Worm (Caenorhabditis elegans) whole organism, mixed stage, embryonic: Measurements from ENCODE around the gene T27A10.5.

Experiments
- M03D4.4 ChIP-seq: sonication (generic microtip); optimal IDR thresholded peaks from 2 replicates; lab custom pipeline; 2017; ENCODE audit warnings: mild to moderate bottlenecking, missing genetic modification characterization, missing compliant biosample characterization
- bed-3 ChIP-seq: fragments of 200-800 bp; sonication (Bioruptor generic); optimal IDR thresholded peaks from 3 replicates; lab custom pipeline; 2018; ENCODE audit warnings: mild to moderate bottlenecking, missing genetic modification characterization, moderate library complexity, missing compliant biosample characterization
- blmp-1 ChIP-seq: fragments of 150-350 bp; optimal IDR thresholded peaks from 2 replicates; lab custom pipeline; 2014; ENCODE audit warnings: missing biosample characterization, missing genetic modification characterization
- ceh-39 ChIP-seq: fragments of 150-350 bp; optimal IDR thresholded peaks from 2 replicates; lab custom pipeline; 2014; ENCODE audit warnings: missing biosample characterization, missing genetic modification characterization
- ceh-43 ChIP-seq: fragments of 200-800 bp; sonication (Bioruptor generic); optimal IDR thresholded peaks from 2 replicates; lab custom pipeline; 2018; ENCODE audit warnings: mild to moderate bottlenecking, missing genetic modification characterization, moderate library complexity, missing compliant biosample characterization
- ceh-83 ChIP-seq: fragments of 200-800 bp; sonication (Bioruptor generic); optimal IDR thresholded peaks from 2 replicates; lab custom pipeline; 2018; ENCODE audit warnings: mild to moderate bottlenecking, missing genetic modification characterization, missing compliant biosample characterization
- ces-1 ChIP-seq: fragments of 150-350 bp; optimal IDR thresholded peaks from 2 replicates; lab custom pipeline; 2014; ENCODE audit warnings: missing biosample characterization, missing genetic modification reagents, missing genetic modification characterization
- cnd-1 ChIP-seq: fragments of 200-800 bp; sonication (Bioruptor generic); optimal IDR thresholded peaks from 2 replicates; lab custom pipeline; 2018; ENCODE audit warnings: mild to moderate bottlenecking, missing genetic modification characterization, missing compliant biosample characterization
- drap-1 ChIP-seq: fragments of 200-800 bp; sonication (Bioruptor generic); optimal IDR thresholded peaks from 3 replicates; lab custom pipeline; 2018; ENCODE audit warnings: mild to moderate bottlenecking, missing genetic modification characterization, missing compliant biosample characterization
- elt-1 ChIP-seq: sonication (generic microtip); optimal IDR thresholded peaks from 2 replicates; lab custom pipeline; 2017; ENCODE audit warnings: missing genetic modification characterization, mild to moderate bottlenecking, missing compliant biosample characterization, antibody characterized with exemption, moderate library complexity, borderline replicate concordance; ENCODE audit not compliant: insufficient read depth
- elt-3 ChIP-seq: fragments of 150-350 bp; optimal IDR thresholded peaks from 2 replicates; lab custom pipeline; 2014; ENCODE audit warnings: missing biosample characterization, missing genetic modification characterization
- flh-1 ChIP-seq: fragments of 200-800 bp; sonication (Bioruptor generic); optimal IDR thresholded peaks from 2 replicates; lab custom pipeline; 2018; ENCODE audit warnings: mild to moderate bottlenecking, missing genetic modification characterization, moderate library complexity, missing compliant biosample characterization
- ham-2 ChIP-seq: fragments of 200-800 bp; sonication (Bioruptor generic); optimal IDR thresholded peaks from 2 replicates; lab custom pipeline; 2018; ENCODE audit warnings: mild to moderate bottlenecking, missing genetic modification characterization, missing compliant biosample characterization
- hlh-1 ChIP-seq: fragments of 150-350 bp; optimal IDR thresholded peaks from 2 replicates; lab custom pipeline; 2014; ENCODE audit warnings: missing biosample characterization, missing genetic modification reagents, missing genetic modification characterization
- lin-13 ChIP-seq: fragments of 150-350 bp; optimal IDR thresholded peaks from 2 replicates; lab custom pipeline; 2014; ENCODE audit warnings: missing biosample characterization, missing genetic modification characterization
- lin-32 ChIP-seq: fragments of 200-800 bp; sonication (Bioruptor generic); optimal IDR thresholded peaks from 2 replicates; lab custom pipeline; 2018; ENCODE audit warnings: mild to moderate bottlenecking, missing genetic modification characterization, missing compliant biosample characterization
- lsy-2 ChIP-seq: fragments of 150-350 bp; optimal IDR thresholded peaks from 2 replicates; lab custom pipeline; 2014; ENCODE audit warnings: missing biosample characterization, missing genetic modification characterization
- mab-5 ChIP-seq: fragments of 150-350 bp; optimal IDR thresholded peaks from 2 replicates; lab custom pipeline; 2014; ENCODE audit warnings: missing biosample characterization, missing genetic modification characterization
- mep-1 ChIP-seq: fragments of 150-350 bp; optimal IDR thresholded peaks from 2 replicates; lab custom pipeline; 2017; ENCODE audit warnings: missing biosample characterization, missing genetic modification reagents, missing genetic modification characterization, inconsistent platforms
- mls-2 ChIP-seq: sonication (generic microtip); optimal IDR thresholded peaks from 2 replicates; lab custom pipeline; 2016; ENCODE audit warnings: mild to moderate bottlenecking, missing genetic modification characterization, moderate library complexity, missing compliant biosample characterization
- nhr-12 ChIP-seq: fragments of 150-350 bp; optimal IDR thresholded peaks from 2 replicates; lab custom pipeline; 2014; ENCODE audit warnings: missing biosample characterization, missing genetic modification characterization
- nhr-2 ChIP-seq: fragments of 150-350 bp; optimal IDR thresholded peaks from 2 replicates; lab custom pipeline; 2014; ENCODE audit warnings: missing biosample characterization, missing genetic modification characterization
- nhr-237 ChIP-seq: fragments of 150-350 bp; optimal IDR thresholded peaks from 2 replicates; lab custom pipeline; 2014; ENCODE audit warnings: missing biosample characterization, missing genetic modification characterization
- nhr-28 ChIP-seq: fragments of 150-350 bp; optimal IDR thresholded peaks from 2 replicates; lab custom pipeline; 2014; ENCODE audit warnings: missing biosample characterization, missing genetic modification characterization
- nhr-76 ChIP-seq: sonication (generic microtip); optimal IDR thresholded peaks from 2 replicates; lab custom pipeline; 2017; ENCODE audit warnings: missing biosample characterization, missing genetic modification characterization
- pha-4 ChIP-seq: fragments of 150-350 bp; optimal IDR thresholded peaks from 2 replicates; lab custom pipeline; 2018; ENCODE audit warnings: missing biosample characterization, missing genetic modification reagents, missing genetic modification characterization
- sem-2 ChIP-seq: fragments of 200-800 bp; sonication (Bioruptor generic); optimal IDR thresholded peaks from 2 replicates; lab custom pipeline; 2018; ENCODE audit warnings: mild to moderate bottlenecking, missing genetic modification characterization, missing compliant biosample characterization
- snpc-4 ChIP-seq: fragments of 150-350 bp; optimal IDR thresholded peaks from 2 replicates; lab custom pipeline; 2014; ENCODE audit warnings: missing biosample characterization, missing genetic modification characterization
- sptf-1 ChIP-seq: sonication (generic microtip); optimal IDR thresholded peaks from 2 replicates; lab custom pipeline; 2017; ENCODE audit warnings: mild to moderate bottlenecking, missing genetic modification characterization, moderate library complexity, missing compliant biosample characterization
- tbx-8 ChIP-seq: fragments of 200-800 bp; sonication (Bioruptor generic); optimal IDR thresholded peaks from 2 replicates; lab custom pipeline; 2018; ENCODE audit warnings: mild to moderate bottlenecking, missing genetic modification characterization, moderate library complexity, missing compliant biosample characterization
- unc-120 ChIP-seq: sonication (generic microtip); optimal IDR thresholded peaks from 2 replicates; lab custom pipeline; 2017; ENCODE audit warnings: missing genetic modification characterization, missing compliant biosample characterization; ENCODE audit not compliant: poor library complexity, severe bottlenecking
- unc-39 ChIP-seq: fragments of 150-350 bp; optimal IDR thresholded peaks from 2 replicates; lab custom pipeline; 2014; ENCODE audit warnings: missing biosample characterization, missing genetic modification characterization
- unc-62 ChIP-seq: fragments of 150-350 bp; optimal IDR thresholded peaks from 2 replicates; lab custom pipeline; 2014; ENCODE audit warnings: missing biosample characterization, missing genetic modification reagents, missing genetic modification characterization
- zip-8 ChIP-seq: fragments of 150-350 bp; optimal IDR thresholded peaks from 2 replicates; lab custom pipeline; 2014; ENCODE audit warnings: missing biosample characterization, missing genetic modification characterization
- ztf-11 ChIP-seq: fragments of 150-350 bp; optimal IDR thresholded peaks from 2 replicates; lab custom pipeline; 2014; ENCODE audit warnings: missing biosample characterization, missing genetic modification characterization

T27A10.5 gene

DNA sequence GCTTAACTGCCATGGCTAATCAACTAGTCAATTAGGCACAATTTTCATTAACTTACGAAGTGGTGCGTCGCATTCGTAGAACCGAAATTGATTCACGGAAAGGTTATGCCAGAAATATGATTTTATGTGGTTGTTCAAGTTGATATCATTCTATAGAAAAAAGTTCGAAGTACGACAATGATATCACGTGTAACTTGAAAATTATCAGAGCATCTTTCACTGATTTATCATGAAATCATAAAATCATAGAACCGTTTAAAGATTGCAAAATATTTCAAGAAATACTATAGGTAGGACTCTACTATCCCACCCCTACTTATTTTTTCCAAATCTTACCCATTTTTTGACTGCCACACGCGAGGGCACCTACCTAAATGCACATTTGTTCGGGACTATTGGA is 20.4 kb downstream of the T27A10.5 start:
- TF ChIP-seq pha-4 (tag; lab: Kevin White, UChicago) (no peak), blmp-1 (no peak), nhr-28 (tag; lab: Kevin White, UChicago) (no peak), tbx-8 (GFP tag; lab: Kevin White, UChicago) (no peak), nhr-237 (tag; lab: Kevin White, UChicago) (no peak), ztf-11 (tag; lab: Kevin White, UChicago) (no peak), zip-8 (tag; lab: Kevin White, UChicago) (no peak), lsy-2 (tag; lab: Kevin White, UChicago) (no peak), elt-1 (tag; lab: Kevin White, UChicago) (no peak), drap-1 (GFP tag; lab: Kevin White, UChicago) (no peak), mep-1 (tag; lab: Kevin White, UChicago) (no peak), mls-2 (no peak), lin-13 (tag; lab: Kevin White, UChicago) (no peak), cnd-1 (no peak), sptf-1 (no peak), lin-32 (GFP tag; lab: Kevin White, UChicago) (no peak), flh-1 (GFP tag; lab: Kevin White, UChicago) (no peak), M03D4.4 (no peak), bed-3 (no peak), snpc-4 (tag; lab: Kevin White, UChicago) (no peak)
- TF ChIP-seq, all 35 proteins: peak for 0

DNA sequence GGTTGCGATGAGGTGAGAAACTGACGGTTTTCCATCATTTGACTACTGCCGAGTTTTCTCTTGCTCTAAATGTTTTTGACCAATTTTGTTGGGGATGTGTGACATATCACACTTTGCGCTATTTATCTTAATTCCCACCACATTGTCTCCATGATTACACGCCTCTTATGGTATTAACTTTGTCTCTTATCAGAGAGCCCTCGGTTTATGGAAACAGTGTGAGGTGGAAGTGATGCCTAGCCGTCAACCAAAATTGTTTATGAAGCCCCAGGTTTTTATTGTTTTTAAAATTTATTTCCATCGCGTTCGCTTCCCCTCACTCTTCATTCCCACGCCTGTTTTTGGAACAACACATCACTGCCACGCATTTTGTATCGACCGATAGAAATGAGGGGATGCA is 22.2 kb downstream of the T27A10.5 start:
- no peak for TF ChIP-seq mep-1 (tag; lab: Kevin White, UChicago)
- no peak for TF ChIP-seq nhr-76 (tag; lab: Kevin White, UChicago)
- no peak for TF ChIP-seq elt-1 (tag; lab: Kevin White, UChicago)
- TF ChIP-seq ceh-39 (tag; lab: Kevin White, UChicago) = no peak
- TF ChIP-seq cnd-1 = no peak
- no peak for TF ChIP-seq nhr-237 (tag; lab: Kevin White, UChicago)
- no peak for TF ChIP-seq elt-3 (tag; lab: Kevin White, UChicago)
- TF ChIP-seq M03D4.4 = no peak
- TF ChIP-seq ces-1 = no peak
- no peak for TF ChIP-seq unc-62
- no peak for TF ChIP-seq mab-5 (tag; lab: Kevin White, UChicago)
- TF ChIP-seq drap-1 (GFP tag; lab: Kevin White, UChicago) = no peak
- TF ChIP-seq sem-2 (GFP tag; lab: Kevin White, UChicago) = no peak

DNA sequence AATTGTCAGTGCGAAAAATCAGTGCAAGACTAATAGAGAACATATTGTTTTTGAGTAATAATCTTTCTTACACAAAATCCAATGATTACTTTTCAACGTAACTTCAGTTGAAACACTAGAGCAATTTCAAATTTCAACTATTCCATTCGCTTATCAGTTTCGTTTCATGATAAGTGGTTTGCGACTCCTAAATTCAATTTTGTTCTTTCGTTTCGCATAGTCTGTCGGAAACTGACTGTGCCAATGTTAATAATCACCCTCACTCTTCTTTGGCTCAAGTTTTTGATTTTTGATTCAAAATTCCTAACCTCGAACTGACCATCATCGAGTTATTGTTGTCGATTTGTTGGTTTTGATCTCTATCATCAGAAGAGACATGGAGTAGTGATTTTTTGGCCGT is 24.7 kb downstream of the T27A10.5 start:
- TF ChIP-seq mls-2 (no peak), cnd-1 (no peak), ceh-83 (GFP tag; lab: Kevin White, UChicago) (no peak), tbx-8 (GFP tag; lab: Kevin White, UChicago) (no peak), hlh-1 (tag; lab: Kevin White, UChicago) (no peak)

DNA sequence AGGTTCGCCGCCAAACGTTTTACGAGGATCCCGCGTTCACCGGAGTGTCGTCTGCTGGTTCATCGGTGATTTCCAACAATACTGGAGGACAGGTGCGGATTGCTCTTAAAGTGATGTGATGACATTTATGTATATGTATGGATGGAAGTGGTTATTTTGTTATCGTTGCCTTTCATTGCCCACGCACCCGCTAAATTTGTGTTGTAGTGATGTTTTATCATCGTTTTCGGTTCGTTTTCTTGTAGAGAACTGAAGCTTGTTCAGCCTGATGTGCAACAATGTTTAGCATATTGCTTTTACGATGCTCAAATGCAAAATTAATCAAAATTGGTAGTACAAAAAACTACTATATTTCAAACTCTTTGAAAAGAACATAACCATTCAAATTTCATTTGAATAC is 25.6 kb downstream of the T27A10.5 start:
- TF ChIP-seq zip-8 (tag; lab: Kevin White, UChicago) (no peak), unc-62 (no peak), nhr-12 (no peak), pha-4 (tag; lab: Kevin White, UChicago) (no peak), flh-1 (GFP tag; lab: Kevin White, UChicago) (no peak), ztf-11 (tag; lab: Kevin White, UChicago) (no peak), mab-5 (tag; lab: Kevin White, UChicago) (no peak), lin-13 (tag; lab: Kevin White, UChicago) (no peak), ces-1 (no peak), unc-39 (no peak), ceh-43 (no peak), nhr-28 (tag; lab: Kevin White, UChicago) (no peak), drap-1 (GFP tag; lab: Kevin White, UChicago) (no peak), ceh-39 (tag; lab: Kevin White, UChicago) (no peak), sptf-1 (no peak), unc-120 (tag; lab: Kevin White, UChicago) (no peak), M03D4.4 (no peak)

DNA sequence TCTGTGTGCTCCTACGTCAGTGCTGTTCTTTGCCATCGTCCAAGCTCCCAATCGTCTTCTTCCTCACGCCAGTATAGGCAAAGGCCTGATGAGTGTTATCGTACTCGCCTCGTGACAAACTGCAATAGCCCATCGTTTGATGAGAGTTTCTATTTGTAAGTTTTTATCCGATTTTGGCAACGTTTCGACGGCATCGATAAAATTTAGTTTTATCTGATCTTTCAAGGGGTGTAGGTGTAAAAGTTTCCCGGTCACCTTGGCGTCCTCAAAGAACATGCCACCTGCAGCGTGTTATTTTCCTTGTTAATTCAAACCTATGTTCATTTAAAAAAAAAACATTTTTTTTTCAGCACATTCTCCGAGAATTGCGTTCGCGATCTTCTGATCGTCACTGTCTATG is 26.3 kb downstream of the T27A10.5 start:
- TF ChIP-seq unc-39 = no peak
- TF ChIP-seq mab-5 (tag; lab: Kevin White, UChicago) = no peak
- TF ChIP-seq lin-13 (tag; lab: Kevin White, UChicago) = no peak
- no peak for TF ChIP-seq bed-3
- no peak for TF ChIP-seq snpc-4 (tag; lab: Kevin White, UChicago)
- no peak for TF ChIP-seq lsy-2 (tag; lab: Kevin White, UChicago)
- no peak for TF ChIP-seq nhr-12
- no peak for TF ChIP-seq nhr-28 (tag; lab: Kevin White, UChicago)
- TF ChIP-seq unc-62 = no peak
- no peak for TF ChIP-seq ham-2
- TF ChIP-seq nhr-2 (tag; lab: Kevin White, UChicago) = no peak
- no peak for TF ChIP-seq ces-1
- no peak for TF ChIP-seq lin-32 (GFP tag; lab: Kevin White, UChicago)
- TF ChIP-seq cnd-1 = no peak
- TF ChIP-seq drap-1 (GFP tag; lab: Kevin White, UChicago) = no peak
- TF ChIP-seq elt-1 (tag; lab: Kevin White, UChicago) = no peak
